Worm (Caenorhabditis elegans): ENCODE measurements around the gene elks-1.
"Not testable (repeated sequence)": the region's sequence is repeated elsewhere in the genome, so short reads cannot be mapped to it uniquely, and the experiment has no call there.

The elks-1 gene

DNA sequence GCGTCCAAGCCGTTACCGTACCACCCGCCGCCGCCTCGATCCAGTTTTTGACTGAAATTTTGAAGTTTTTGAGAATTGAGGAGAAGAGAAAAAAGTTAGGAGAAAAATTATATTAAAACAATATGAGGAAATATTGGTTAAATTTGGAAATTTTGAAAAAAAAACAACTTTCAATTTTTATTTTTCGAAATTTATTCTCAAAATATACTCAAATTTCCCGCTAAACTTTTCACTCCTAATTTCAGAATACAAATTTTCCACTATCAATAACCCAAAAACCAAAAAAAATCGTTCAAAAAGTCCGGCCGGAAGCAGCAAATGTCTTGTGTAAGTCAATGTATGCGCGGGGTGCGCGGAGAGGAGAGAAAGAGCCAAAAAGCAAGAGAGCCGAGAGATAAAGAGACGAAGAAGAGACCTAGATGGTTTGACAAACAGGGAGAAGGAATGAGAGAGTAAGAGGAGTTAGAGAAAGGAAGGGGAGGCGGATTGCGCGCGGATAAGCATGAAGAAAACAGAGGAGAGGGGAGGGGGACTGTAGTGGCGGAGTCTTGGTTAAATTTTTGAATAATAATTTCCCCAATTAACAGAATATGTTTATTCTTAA, at the start of gene elks-1:
elks-1 (minus strand) TSS at position 51 of the 604 bp plus-strand sequence.
- TF ChIP-seq fkh-2 (tag; optimal IDR thresholded peaks at IDR 0.05): no peak
- no peak for TF ChIP-seq nhr-77 (tag; optimal IDR thresholded peaks at IDR 0.05)
- no peak for TF ChIP-seq mdl-1 (tag; optimal IDR thresholded peaks at IDR 0.05)
- peak; percentile 37 for TF ChIP-seq hmg-11 (tag; optimal IDR thresholded peaks at IDR 0.05)
- TF ChIP-seq nfya-1 (tag; optimal IDR thresholded peaks at IDR 0.05; ENCODE audit: insufficient read depth): peak; percentile 48
- peak; percentile 0 for TF ChIP-seq lin-39 (tag; optimal IDR thresholded peaks at IDR 0.05)

DNA sequence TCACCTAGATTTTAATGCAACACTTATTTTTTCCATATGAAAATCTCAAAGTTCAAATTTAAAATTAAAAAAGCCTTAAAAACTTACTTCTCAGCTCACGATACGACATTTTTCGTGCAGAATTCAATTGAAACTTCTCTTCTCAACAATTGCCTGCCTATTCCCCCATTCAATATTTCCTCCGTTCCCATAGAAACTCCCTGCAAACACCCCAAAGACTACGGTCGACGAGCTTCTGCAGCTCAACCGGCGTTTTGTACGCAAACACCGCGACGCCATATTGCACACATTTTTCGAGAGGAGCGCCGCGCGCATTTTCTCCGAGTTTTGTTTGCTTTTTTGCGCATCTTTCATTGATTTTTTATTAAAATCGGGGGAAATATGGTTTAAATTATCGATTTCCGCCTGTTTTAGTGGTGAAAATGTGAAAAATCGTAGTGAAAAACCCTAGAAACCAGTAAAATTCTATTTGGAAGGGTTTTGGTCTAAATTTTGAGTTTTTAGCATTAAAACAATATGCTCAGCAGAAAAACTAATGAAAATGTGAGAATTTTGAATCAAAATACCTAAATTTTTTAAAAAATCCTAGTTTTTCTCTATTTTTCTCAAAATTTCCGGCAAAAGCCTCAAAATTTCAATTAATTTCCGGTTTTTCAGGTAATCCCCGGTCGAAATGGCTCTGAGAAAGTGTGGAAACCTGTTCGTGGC, 49.3 kb upstream of the elks-1 start, which contains the start of the genes dyf-3 and pdhb-1:
dyf-3 (minus strand) TSS at position 217 of the 708 bp plus-strand sequence.
pdhb-1 (plus strand) TSS at position 658 of the 708 bp plus-strand sequence.
- TF ChIP-seq pha-4 (tag; optimal IDR thresholded peaks at IDR 0.05) (peak; percentile 37), egl-5 (tag; optimal IDR thresholded peaks at IDR 0.05) (no peak), elt-2 (tag; optimal IDR thresholded peaks at IDR 0.05) (peak; percentile 28), skn-1 (tag; optimal IDR thresholded peaks at IDR 0.05) (no peak), nhr-28 (tag; optimal IDR thresholded peaks at IDR 0.05) (no peak), nhr-43 (tag; optimal IDR thresholded peaks at IDR 0.05; ENCODE audit: poor library complexity, severe bottlenecking) (no peak), daf-12 (tag; optimal IDR thresholded peaks at IDR 0.05) (no peak), hmg-11 (tag; optimal IDR thresholded peaks at IDR 0.05) (peak; percentile 58), nhr-67 (tag; optimal IDR thresholded peaks at IDR 0.05) (no peak), elt-3 (tag; optimal IDR thresholded peaks at IDR 0.05) (no peak), nhr-12 (tag; optimal IDR thresholded peaks at IDR 0.05) (no peak), ceh-82 (tag; optimal IDR thresholded peaks at IDR 0.05) (no peak), lin-39 (tag; optimal IDR thresholded peaks at IDR 0.05) (no peak), nfya-1 (tag; optimal IDR thresholded peaks at IDR 0.05; ENCODE audit: insufficient read depth) (peak; percentile 65), nhr-77 (tag; optimal IDR thresholded peaks at IDR 0.05) (no peak), eor-1 (tag; optimal IDR thresholded peaks at IDR 0.05) (no peak), elt-1 (tag; optimal IDR thresholded peaks at IDR 0.05) (no peak), snpc-4 (tag; optimal IDR thresholded peaks at IDR 0.05) (no peak), lin-15B (tag; optimal IDR thresholded peaks at IDR 0.05) (peak; percentile 33)

DNA sequence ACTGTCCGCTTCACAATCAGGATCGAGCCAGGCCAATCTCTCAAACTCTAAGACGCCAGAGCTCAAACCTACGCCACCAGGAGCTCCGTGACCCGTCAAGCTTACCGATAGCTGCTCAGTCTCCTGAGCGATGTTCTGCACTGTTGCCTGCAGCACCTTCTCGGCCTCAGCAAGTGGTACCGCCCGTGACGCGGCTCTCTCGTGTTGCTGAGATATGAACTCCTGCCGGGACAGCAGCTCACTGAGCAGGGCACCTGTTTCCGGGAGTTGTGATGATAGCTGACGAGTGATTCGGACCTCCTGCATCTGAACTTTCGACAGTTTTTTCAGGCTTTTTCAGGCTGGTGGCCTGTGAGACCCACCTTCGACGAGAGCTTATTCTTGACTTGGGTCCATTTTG, 48.3 kb upstream of the elks-1 start:
- TF ChIP-seq nhr-23 (tag; optimal IDR thresholded peaks at IDR 0.05) (no peak), ceh-82 (tag; optimal IDR thresholded peaks at IDR 0.05) (no peak), egl-27 (tag; optimal IDR thresholded peaks at IDR 0.05) (no peak), tbx-2 (tag; optimal IDR thresholded peaks at IDR 0.05) (no peak), pqm-1 (tag; optimal IDR thresholded peaks at IDR 0.05) (no peak)

DNA sequence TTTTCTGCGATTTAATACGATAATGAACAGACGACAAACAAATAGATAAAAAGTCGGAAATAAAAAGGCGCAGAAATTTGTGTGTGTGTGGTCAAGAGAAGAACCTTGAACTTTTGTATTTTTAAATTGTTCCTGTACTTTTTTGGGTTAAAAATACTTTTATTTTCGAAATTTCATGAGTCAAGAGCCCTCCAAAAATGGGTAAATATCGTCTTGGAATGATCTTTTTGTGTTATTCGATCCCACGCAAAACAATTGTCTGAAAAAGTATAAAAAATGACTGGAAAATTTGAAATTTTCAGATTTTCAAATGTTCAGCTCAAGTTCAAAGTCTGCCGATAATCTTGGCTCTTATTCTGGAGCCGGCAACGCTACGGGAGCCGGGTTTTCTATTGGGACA, 45.8 kb upstream of the elks-1 start, which contains the start of gene C04C3.14:
C04C3.14 (plus strand) TSS at position 301 of the 400 bp plus-strand sequence.
- no peak for TF ChIP-seq nfya-1 (tag; optimal IDR thresholded peaks at IDR 0.05; ENCODE audit: insufficient read depth)
- TF ChIP-seq eor-1 (tag; optimal IDR thresholded peaks at IDR 0.05): no peak
- no peak for TF ChIP-seq nhr-76 (tag; optimal IDR thresholded peaks at IDR 0.05)
- no peak for TF ChIP-seq ceh-28 (tag; optimal IDR thresholded peaks at IDR 0.05)
- no peak for TF ChIP-seq nhr-28 (tag; optimal IDR thresholded peaks at IDR 0.05)
- TF ChIP-seq hmg-11 (tag; optimal IDR thresholded peaks at IDR 0.05): no peak
- TF ChIP-seq lsy-12 (tag; optimal IDR thresholded peaks at IDR 0.05): no peak
- no peak for TF ChIP-seq fkh-10 (GFP tag; optimal IDR thresholded peaks at IDR 0.05)
- TF ChIP-seq nhr-12 (tag; optimal IDR thresholded peaks at IDR 0.05): no peak

DNA sequence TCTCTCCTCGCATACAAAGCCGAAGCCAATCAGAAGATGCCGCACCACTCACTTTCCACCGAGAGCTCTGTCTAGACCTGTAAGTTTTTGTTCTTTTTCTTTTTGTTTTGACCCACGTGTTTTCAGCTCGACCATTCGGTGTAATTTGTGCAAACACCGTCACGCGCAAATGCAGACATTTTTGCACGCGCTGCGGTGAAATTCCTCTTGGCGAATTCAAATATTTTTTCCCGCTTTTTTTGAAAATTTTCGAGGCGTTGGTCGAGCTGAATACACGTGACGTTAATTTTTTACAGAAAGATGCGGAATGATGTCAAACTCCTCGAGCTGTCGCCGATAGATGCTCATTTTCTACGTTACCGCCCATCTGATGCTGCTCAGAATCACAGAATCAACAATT, 44.2 kb upstream of the elks-1 start, which contains the start of gene C04C3.4:
C04C3.4 (plus strand) TSS at position 301 of the 400 bp plus-strand sequence.
- TF ChIP-seq tbx-2, skn-1, daf-12 (tag; optimal IDR thresholded peaks at IDR 0.05): not testable (repeated sequence)

DNA sequence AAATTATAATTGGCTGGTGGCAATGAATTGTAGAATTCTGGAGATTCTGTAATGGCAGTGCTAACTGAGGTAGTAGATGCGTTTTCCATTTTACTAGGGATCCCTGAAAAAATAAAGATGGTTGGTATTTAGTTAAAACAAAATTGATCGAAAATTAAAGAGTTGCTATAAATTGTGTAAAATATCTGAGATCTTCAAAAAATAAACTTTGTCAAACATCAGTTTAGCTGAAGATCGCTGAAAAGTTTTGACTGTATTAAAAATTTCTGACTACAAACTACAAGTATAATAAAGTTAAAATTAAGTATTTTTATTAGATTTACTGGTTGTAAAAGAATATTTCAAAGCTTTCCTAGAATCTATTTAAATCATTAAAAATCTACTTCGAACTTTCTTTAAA, 40.2 kb upstream of the elks-1 start, which contains the start of gene B0546.5:
B0546.5 (minus strand) TSS at position 101 of the 400 bp plus-strand sequence.
- TF ChIP-seq jun-1 (tag; optimal IDR thresholded peaks at IDR 0.05); lsy-12 (tag; optimal IDR thresholded peaks at IDR 0.05); fkh-10 (GFP tag; optimal IDR thresholded peaks at IDR 0.05): not testable (repeated sequence)

Measured in whole organism, L3 larva.